Worm (Caenorhabditis elegans): ENCODE measurements around the gene F32D8.7.

DNA sequence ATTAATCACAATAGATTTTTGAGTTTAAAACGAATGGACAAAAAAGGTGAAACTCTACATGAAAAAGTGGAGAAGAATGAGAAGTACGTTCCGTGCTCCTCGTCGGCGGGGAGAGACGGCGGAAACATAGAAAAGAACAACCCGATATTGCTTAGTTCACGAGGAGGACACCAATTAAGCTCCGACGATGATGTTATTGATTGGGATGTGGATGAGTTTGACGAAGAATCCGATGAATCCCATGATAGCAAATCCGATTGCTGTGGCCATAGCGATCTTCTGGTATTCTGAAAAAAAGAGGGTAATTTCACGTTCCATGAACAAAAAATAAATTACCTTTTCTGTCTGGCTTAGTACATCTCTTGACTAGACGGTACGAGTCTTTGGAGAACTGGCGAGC, 1.5 kb upstream of the F32D8.7 start:
- TF ChIP-seq ceh-88 (GFP tag; IDR thresholded peaks at IDR 0.05) (no peak), elt-2 (tag; optimal IDR thresholded peaks at IDR 0.05) (no peak), mdl-1 (tag; optimal IDR thresholded peaks at IDR 0.05) (no peak), unc-62 (GFP tag; optimal IDR thresholded peaks at IDR 0.05) (no peak), mep-1 (tag; optimal IDR thresholded peaks at IDR 0.05) (no peak)
